Fruit fly (Drosophila melanogaster) whole organism: ENCODE results near the gene noc.

Source experiments
- CG8478 ChIP-seq: fragments of >200 bp; optimal IDR thresholded peaks from 2 replicates; lab custom pipeline; 2018; ENCODE audit warnings: inconsistent platforms
- Dll ChIP-seq: fragments of >200 bp; optimal IDR thresholded peaks from 2 replicates; lab custom pipeline; 2017
- EcR ChIP-seq, 2 experiments: fragments of >200 bp; optimal IDR thresholded peaks; 2 replicates each; lab custom pipeline; 2017; ENCODE audit warnings: missing biosample characterization in 2 of 2, missing genetic modification characterization in 2 of 2, missing genetic modification reagents in 2 of 2
- pan ChIP-seq: fragments of >200 bp; optimal IDR thresholded peaks from 2 replicates; lab custom pipeline; 2017
- psq ChIP-seq: fragments of >200 bp; optimal IDR thresholded peaks from 2 replicates; lab custom pipeline; 2017
- usp ChIP-seq: fragments of >200 bp; optimal IDR thresholded peaks from 2 replicates; lab custom pipeline; 2017; ENCODE audit warnings: missing biosample characterization, missing genetic modification characterization, mixed read lengths

The noc gene

dm6 chr2L:14462644-14463394 is 27.8 kb upstream of the noc start:
- TF ChIP-seq CG8478 (lab: Kevin White, UChicago) = no peak
- no peak for TF ChIP-seq Dll (lab: Kevin White, UChicago)
- no peak for TF ChIP-seq EcR (GFP tag; optimal IDR thresholded peaks at IDR 0.05; lab: Kevin White, UChicago)
- no peak for TF ChIP-seq psq (lab: Kevin White, UChicago)
- TF ChIP-seq usp = no peak
- no peak for TF ChIP-seq pan (lab: Kevin White, UChicago)

- no peak for TF ChIP-seq pan (lab: Kevin White, UChicago)
- TF ChIP-seq CG8478 (lab: Kevin White, UChicago) = no peak
- no peak for TF ChIP-seq Dll (lab: Kevin White, UChicago)
- TF ChIP-seq psq (lab: Kevin White, UChicago) = no peak
- TF ChIP-seq usp = no peak
- TF ChIP-seq EcR (GFP tag; optimal IDR thresholded peaks at IDR 0.05; lab: Kevin White, UChicago) = no peak
These were observed 26.3 kb upstream of the noc start for dm6 chr2L:14464328-14464727.

- TF ChIP-seq EcR (GFP tag; optimal IDR thresholded peaks at IDR 0.05; lab: Kevin White, UChicago) (no peak), pan (lab: Kevin White, UChicago) (no peak), usp (no peak), Dll (lab: Kevin White, UChicago) (no peak), psq (lab: Kevin White, UChicago) (no peak)
These were observed 25.7 kb upstream of the noc start for dm6 chr2L:14464974-14465373.

dm6 chr2L:14469728-14470127 is 20.9 kb upstream of the noc start:
- no peak for TF ChIP-seq pan (lab: Kevin White, UChicago)
- TF ChIP-seq usp = no peak
- no peak for TF ChIP-seq Dll (lab: Kevin White, UChicago)
- TF ChIP-seq psq (lab: Kevin White, UChicago) = no peak
- TF ChIP-seq EcR (GFP tag; optimal IDR thresholded peaks at IDR 0.05; lab: Kevin White, UChicago) = no peak
- TF ChIP-seq CG8478 (lab: Kevin White, UChicago) = no peak

dm6 chr2L:14474400-14474799 is 16.3 kb upstream of the noc start:
- no peak for TF ChIP-seq pan (lab: Kevin White, UChicago)
- TF ChIP-seq EcR (GFP tag; optimal IDR thresholded peaks at IDR 0.05; lab: Kevin White, UChicago) = no peak
- TF ChIP-seq usp = no peak
- no peak for TF ChIP-seq psq (lab: Kevin White, UChicago)
- TF ChIP-seq Dll (lab: Kevin White, UChicago) = no peak
- TF ChIP-seq CG8478 (lab: Kevin White, UChicago) = no peak

- TF ChIP-seq Dll (lab: Kevin White, UChicago) (no peak), psq (lab: Kevin White, UChicago) (no peak)
These were observed 15.7 kb upstream of the noc start for dm6 chr2L:14474987-14475386.

- TF ChIP-seq EcR (GFP tag; optimal IDR thresholded peaks at IDR 0.05; lab: Kevin White, UChicago) (no peak), psq (lab: Kevin White, UChicago) (no peak), Dll (lab: Kevin White, UChicago) (no peak)
These were observed 14.1 kb upstream of the noc start for dm6 chr2L:14476501-14477067.

dm6 chr2L:14477464-14478239 is 13.0 kb upstream of the noc start:
- no peak for TF ChIP-seq psq (lab: Kevin White, UChicago)
- TF ChIP-seq usp = no peak
- TF ChIP-seq EcR (GFP tag; optimal IDR thresholded peaks at IDR 0.05; lab: Kevin White, UChicago) = no peak
- TF ChIP-seq CG8478 (lab: Kevin White, UChicago) = no peak
- TF ChIP-seq Dll (lab: Kevin White, UChicago) = no peak
- TF ChIP-seq pan (lab: Kevin White, UChicago) = no peak

- TF ChIP-seq usp (no peak), pan (lab: Kevin White, UChicago) (no peak)
These were observed 11.8 kb upstream of the noc start for dm6 chr2L:14478864-14479263.

dm6 chr2L:14483395-14483794 is 7.3 kb upstream of the noc start:
- no peak for TF ChIP-seq pan (lab: Kevin White, UChicago)
- no peak for TF ChIP-seq CG8478 (lab: Kevin White, UChicago)
- TF ChIP-seq usp = no peak
- no peak for TF ChIP-seq psq (lab: Kevin White, UChicago)
- TF ChIP-seq EcR (GFP tag; optimal IDR thresholded peaks at IDR 0.05; lab: Kevin White, UChicago) = no peak
- no peak for TF ChIP-seq Dll (lab: Kevin White, UChicago)

dm6 chr2L:14483878-14484282 is 6.8 kb upstream of the noc start:
- TF ChIP-seq pan (lab: Kevin White, UChicago) (no peak), EcR (GFP tag; optimal IDR thresholded peaks at IDR 0.05; lab: Kevin White, UChicago) (no peak), usp (no peak), CG8478 (lab: Kevin White, UChicago) (no peak)

- TF ChIP-seq Dll (lab: Kevin White, UChicago) (no peak), EcR (GFP tag; optimal IDR thresholded peaks at IDR 0.05; lab: Kevin White, UChicago) (no peak), pan (lab: Kevin White, UChicago) (no peak), CG8478 (lab: Kevin White, UChicago) (no peak), usp (no peak), psq (lab: Kevin White, UChicago) (no peak)
These were observed 5.8 kb upstream of the noc start for dm6 chr2L:14484872-14485271.
